Worm (Caenorhabditis elegans) whole organism, late embryonic: ENCODE results near the gene srxa-6.

Experiments
- C08G9.2 ChIP-seq: sonication (generic microtip); optimal IDR thresholded peaks from 2 replicates; lab custom pipeline; 2016; ENCODE audit warnings: mild to moderate bottlenecking, missing genetic modification characterization, moderate library complexity, missing compliant biosample characterization
- C38D4.7 ChIP-seq: fragments of 200-800 bp; sonication (Bioruptor generic); optimal IDR thresholded peaks from 2 replicates; lab custom pipeline; 2018; ENCODE audit warnings: mild to moderate bottlenecking, missing genetic modification characterization, moderate library complexity, missing compliant biosample characterization
- K02D7.2 ChIP-seq: sonication (generic microtip); optimal IDR thresholded peaks from 2 replicates; lab custom pipeline; 2017; ENCODE audit warnings: mild to moderate bottlenecking, missing genetic modification characterization, missing compliant biosample characterization
- K09A11.1 ChIP-seq: sonication (generic microtip); optimal IDR thresholded peaks from 2 replicates; lab custom pipeline; 2017; ENCODE audit warnings: antibody characterized with exemption, mild to moderate bottlenecking, missing genetic modification characterization, missing compliant biosample characterization; ENCODE audit not compliant: insufficient read depth
- T23F11.4 ChIP-seq: fragments of 200-800 bp; sonication (Bioruptor generic); optimal IDR thresholded peaks from 2 replicates; lab custom pipeline; 2018; ENCODE audit warnings: mild to moderate bottlenecking, missing genetic modification characterization, missing compliant biosample characterization
- Y22D7AL.16 ChIP-seq: sonication (generic microtip); optimal IDR thresholded peaks from 2 replicates; lab custom pipeline; 2016; ENCODE audit warnings: missing genetic modification characterization, missing compliant biosample characterization
- ahr-1 ChIP-seq: sonication (generic microtip); optimal IDR thresholded peaks from 2 replicates; lab custom pipeline; 2016; ENCODE audit warnings: missing genetic modification characterization, missing compliant biosample characterization
- ama-1 ChIP-seq: fragments of 150-350 bp; optimal IDR thresholded peaks from 2 replicates; lab custom pipeline; 2014
- ceh-14 ChIP-seq: sonication (generic microtip); optimal IDR thresholded peaks from 2 replicates; lab custom pipeline; 2016; ENCODE audit warnings: missing genotype, missing genetic modification characterization, missing compliant biosample characterization
- ceh-18 ChIP-seq: sonication (generic microtip); optimal IDR thresholded peaks from 2 replicates; lab custom pipeline; 2016; ENCODE audit warnings: missing genetic modification characterization, missing compliant biosample characterization
- ceh-19 ChIP-seq: fragments of 200-800 bp; sonication (Bioruptor generic); optimal IDR thresholded peaks from 2 replicates; lab custom pipeline; 2018; ENCODE audit warnings: mild to moderate bottlenecking, missing genetic modification characterization, missing compliant biosample characterization
- ceh-2 ChIP-seq: sonication (generic microtip); optimal IDR thresholded peaks from 2 replicates; lab custom pipeline; 2016; ENCODE audit warnings: missing genotype, missing genetic modification characterization, missing compliant biosample characterization
- ceh-30 ChIP-seq: fragments of 150-350 bp; optimal IDR thresholded peaks from 2 replicates; lab custom pipeline; 2014; ENCODE audit warnings: missing biosample characterization, missing genetic modification characterization
- ceh-31 ChIP-seq: sonication (generic microtip); optimal IDR thresholded peaks from 2 replicates; lab custom pipeline; 2016; ENCODE audit warnings: missing genetic modification characterization, missing compliant biosample characterization
- ceh-34 ChIP-seq: sonication (generic microtip); optimal IDR thresholded peaks from 2 replicates; lab custom pipeline; 2016; ENCODE audit warnings: mild to moderate bottlenecking, missing genetic modification characterization, missing compliant biosample characterization
- ceh-45 ChIP-seq: fragments of 200-800 bp; sonication (Bioruptor generic); IDR thresholded peaks from 2 replicates; pipeline ENCODE4 v1.3.6; 2022; ENCODE audit warnings: missing genetic modification reagents, missing genetic modification characterization, missing compliant biosample characterization
- ceh-48 ChIP-seq: sonication (generic microtip); optimal IDR thresholded peaks from 2 replicates; lab custom pipeline; 2016; ENCODE audit warnings: missing genetic modification characterization, inconsistent platforms, missing compliant biosample characterization
- ceh-6 ChIP-seq: fragments of 200-800 bp; sonication (Bioruptor generic); optimal IDR thresholded peaks from 2 replicates; lab custom pipeline; 2018; ENCODE audit warnings: mild to moderate bottlenecking, missing genetic modification characterization, missing compliant biosample characterization
- ceh-9 ChIP-seq: sonication (generic microtip); optimal IDR thresholded peaks from 2 replicates; lab custom pipeline; 2016; ENCODE audit warnings: mild to moderate bottlenecking, missing genetic modification characterization, inconsistent platforms, missing compliant biosample characterization
- che-1 ChIP-seq: sonication (generic microtip); optimal IDR thresholded peaks from 2 replicates; lab custom pipeline; 2016; ENCODE audit warnings: mild to moderate bottlenecking, missing genetic modification characterization, missing compliant biosample characterization
- dve-1 ChIP-seq: sonication (generic microtip); optimal IDR thresholded peaks from 2 replicates; lab custom pipeline; 2017; ENCODE audit warnings: antibody characterized with exemption, mild to moderate bottlenecking, missing genetic modification characterization, missing compliant biosample characterization
- elt-2 ChIP-seq: sonication (generic microtip); optimal IDR thresholded peaks from 2 replicates; lab custom pipeline; 2016; ENCODE audit warnings: missing genetic modification reagents, missing genetic modification characterization, missing compliant biosample characterization
- ets-4 ChIP-seq: sonication (generic microtip); optimal IDR thresholded peaks from 2 replicates; lab custom pipeline; 2016; ENCODE audit warnings: missing genetic modification characterization, missing compliant biosample characterization
- fax-1 ChIP-seq: sonication (generic microtip); optimal IDR thresholded peaks from 2 replicates; lab custom pipeline; 2016; ENCODE audit warnings: missing genotype, missing genetic modification characterization, missing compliant biosample characterization
- fkh-6 ChIP-seq: sonication (generic microtip); optimal IDR thresholded peaks from 2 replicates; lab custom pipeline; 2016; ENCODE audit warnings: missing genetic modification characterization, missing compliant biosample characterization
- gmeb-2 ChIP-seq: sonication (generic microtip); optimal IDR thresholded peaks from 2 replicates; lab custom pipeline; 2016; ENCODE audit warnings: missing genetic modification characterization, inconsistent platforms, missing compliant biosample characterization
- hlh-13 ChIP-seq: fragments of 200-800 bp; sonication (Bioruptor generic); optimal IDR thresholded peaks from 2 replicates; lab custom pipeline; 2018; ENCODE audit warnings: mild to moderate bottlenecking, missing genetic modification characterization, missing compliant biosample characterization
- hlh-15 ChIP-seq: sonication (generic microtip); optimal IDR thresholded peaks from 2 replicates; lab custom pipeline; 2016; ENCODE audit warnings: missing genetic modification characterization, missing compliant biosample characterization
- hlh-30 ChIP-seq: sonication (generic microtip); optimal IDR thresholded peaks from 2 replicates; lab custom pipeline; 2017; ENCODE audit warnings: antibody characterized with exemption, missing genetic modification characterization, missing compliant biosample characterization; ENCODE audit not compliant: insufficient read depth
- hlh-6 ChIP-seq: sonication (generic microtip); optimal IDR thresholded peaks from 2 replicates; lab custom pipeline; 2016; ENCODE audit warnings: missing genotype, missing genetic modification characterization, missing compliant biosample characterization
- hlh-8 ChIP-seq: sonication (generic microtip); optimal IDR thresholded peaks from 2 replicates; lab custom pipeline; 2016; ENCODE audit warnings: missing genotype, missing genetic modification characterization, missing compliant biosample characterization
- lim-6 ChIP-seq: sonication (generic microtip); optimal IDR thresholded peaks from 2 replicates; lab custom pipeline; 2016; ENCODE audit warnings: missing genetic modification characterization, missing compliant biosample characterization
- lin-11 ChIP-seq: fragments of 200-800 bp; sonication (Bioruptor generic); optimal IDR thresholded peaks from 2 replicates; lab custom pipeline; 2018; ENCODE audit warnings: mild to moderate bottlenecking, missing genetic modification characterization, missing compliant biosample characterization
- madf-2 ChIP-seq: sonication (generic microtip); optimal IDR thresholded peaks from 2 replicates; lab custom pipeline; 2017; ENCODE audit warnings: missing genetic modification characterization, missing compliant biosample characterization
- mec-3 ChIP-seq: sonication (generic microtip); optimal IDR thresholded peaks from 2 replicates; lab custom pipeline; 2016; ENCODE audit warnings: borderline replicate concordance, missing genetic modification characterization, missing compliant biosample characterization
- nfya-1 ChIP-seq: sonication (generic microtip); optimal IDR thresholded peaks from 2 replicates; lab custom pipeline; 2017; ENCODE audit warnings: missing genetic modification characterization, mild to moderate bottlenecking, missing compliant biosample characterization, antibody characterized with exemption, moderate library complexity
- nhr-11 ChIP-seq: fragments of 150-350 bp; optimal IDR thresholded peaks from 2 replicates; lab custom pipeline; 2014; ENCODE audit warnings: missing biosample characterization, missing genetic modification characterization
- nhr-232 ChIP-seq: sonication (generic microtip); optimal IDR thresholded peaks from 2 replicates; lab custom pipeline; 2016; ENCODE audit warnings: missing genetic modification characterization, missing compliant biosample characterization
- npax-4 ChIP-seq: sonication (generic microtip); optimal IDR thresholded peaks from 2 replicates; lab custom pipeline; 2016; ENCODE audit warnings: missing genetic modification characterization, missing compliant biosample characterization
- pag-3 ChIP-seq: sonication (generic microtip); optimal IDR thresholded peaks from 2 replicates; lab custom pipeline; 2016; ENCODE audit warnings: missing compliant biosample characterization, missing genetic modification characterization, borderline replicate concordance
- pat-9 ChIP-seq: fragments of 200-800 bp; sonication (Bioruptor generic); optimal IDR thresholded peaks from 2 replicates; lab custom pipeline; 2018; ENCODE audit warnings: mild to moderate bottlenecking, missing genetic modification characterization, moderate library complexity, missing compliant biosample characterization
- pax-1 ChIP-seq: fragments of 150-350 bp; optimal IDR thresholded peaks from 2 replicates; lab custom pipeline; 2014; ENCODE audit warnings: missing biosample characterization, missing genetic modification characterization
- pha-2 ChIP-seq: sonication (generic microtip); optimal IDR thresholded peaks from 2 replicates; lab custom pipeline; 2017; ENCODE audit warnings: mild to moderate bottlenecking, missing genetic modification characterization, missing compliant biosample characterization
- pha-4 ChIP-seq: fragments of 150-350 bp; optimal IDR thresholded peaks from 2 replicates; lab custom pipeline; 2018; ENCODE audit warnings: missing biosample characterization, missing genetic modification reagents, missing genetic modification characterization
- pqm-1 ChIP-seq: sonication (generic microtip); optimal IDR thresholded peaks from 2 replicates; lab custom pipeline; 2016; ENCODE audit warnings: missing genetic modification characterization, missing compliant biosample characterization
- pros-1 ChIP-seq: fragments of 150-350 bp; optimal IDR thresholded peaks from 2 replicates; lab custom pipeline; 2014; ENCODE audit warnings: missing biosample characterization, missing genetic modification reagents, missing genetic modification characterization
- ref-2 ChIP-seq: sonication (generic microtip); optimal IDR thresholded peaks from 2 replicates; lab custom pipeline; 2016; ENCODE audit warnings: missing genetic modification characterization, missing compliant biosample characterization
- sdc-2 ChIP-seq: sonication (generic microtip); optimal IDR thresholded peaks from 2 replicates; lab custom pipeline; 2016; ENCODE audit warnings: missing genotype, missing genetic modification characterization, missing compliant biosample characterization
- sox-4 ChIP-seq: sonication (generic microtip); optimal IDR thresholded peaks from 2 replicates; lab custom pipeline; 2017; ENCODE audit warnings: mild to moderate bottlenecking, missing genetic modification characterization, inconsistent platforms, missing compliant biosample characterization
- syd-9 ChIP-seq: sonication (generic microtip); optimal IDR thresholded peaks from 2 replicates; lab custom pipeline; 2016; ENCODE audit warnings: mild to moderate bottlenecking, missing genetic modification characterization, moderate library complexity, missing compliant biosample characterization
- tbx-2 ChIP-seq: sonication (generic microtip); optimal IDR thresholded peaks from 2 replicates; lab custom pipeline; 2016; ENCODE audit warnings: missing genetic modification characterization, missing compliant biosample characterization
- zip-5 ChIP-seq: sonication (generic microtip); optimal IDR thresholded peaks from 2 replicates; lab custom pipeline; 2016; ENCODE audit warnings: missing genetic modification characterization, missing compliant biosample characterization

Gene srxa-6

ce11 chrV:20692903-20693302, 41.9 kb upstream of the srxa-6 start:
- TF ChIP-seq ceh-6 (GFP tag; lab: Kevin White, UChicago) (no peak), pqm-1 (no peak), pha-4 (no peak), Y22D7AL.16 (no peak), ahr-1 (no peak), ceh-30 (tag; lab: Kevin White, UChicago) (no peak), pros-1 (no peak), fkh-6 (tag; lab: Kevin White, UChicago) (no peak), nhr-11 (tag; lab: Kevin White, UChicago) (no peak), pha-2 (tag; lab: Kevin White, UChicago) (no peak), nhr-232 (tag; lab: Kevin White, UChicago) (no peak), lim-6 (tag; lab: Kevin White, UChicago) (no peak), nfya-1 (no peak), hlh-15 (tag; lab: Kevin White, UChicago) (no peak), ama-1 (no peak)

- TF ChIP-seq ceh-31 (peak; percentile 15), pha-2 (tag; lab: Kevin White, UChicago) (peak; percentile 87), zip-5 (tag; lab: Kevin White, UChicago) (peak; percentile 3), fkh-6 (tag; lab: Kevin White, UChicago) (peak; percentile 5), ceh-2 (peak; percentile 18), ceh-30 (tag; lab: Kevin White, UChicago) (no peak), ceh-14 (no peak), ceh-18 (tag; lab: Kevin White, UChicago) (peak; percentile 13), T23F11.4 (GFP tag; lab: Kevin White, UChicago) (no peak), ceh-45 (GFP tag; lab: Robert Waterston, UW) (0 out of 2 replicates have a peak, but pooled peaks have one; percentile 46), elt-2 (tag; lab: Kevin White, UChicago) (peak; percentile 65), C38D4.7 (peak; percentile 58), K02D7.2 (tag; lab: Kevin White, UChicago) (peak; percentile 7), madf-2 (tag; lab: Kevin White, UChicago) (peak; percentile 29), pax-1 (tag; lab: Kevin White, UChicago) (no peak), sox-4 (peak; percentile 38), pat-9 (tag; lab: Kevin White, UChicago) (peak; percentile 52), mec-3 (peak; percentile 39), lim-6 (tag; lab: Kevin White, UChicago) (no peak), ceh-48 (peak; percentile 15), ets-4 (tag; lab: Kevin White, UChicago) (no peak), lin-11 (peak; percentile 50), hlh-8 (tag; lab: Kevin White, UChicago) (no peak), hlh-13 (GFP tag; lab: Kevin White, UChicago) (no peak), K09A11.1 (tag; lab: Kevin White, UChicago) (peak; percentile 3), ceh-9 (tag; lab: Kevin White, UChicago) (no peak), hlh-6 (tag; lab: Kevin White, UChicago) (peak; percentile 62), ref-2 (peak; percentile 42), gmeb-2 (peak; percentile 57), che-1 (tag; lab: Kevin White, UChicago) (peak; percentile 65), syd-9 (peak; percentile 23), hlh-30 (tag; lab: Kevin White, UChicago) (no peak), ceh-34 (tag; lab: Kevin White, UChicago) (peak; percentile 14), C08G9.2 (tag; lab: Kevin White, UChicago) (peak; percentile 28), fax-1 (tag; lab: Kevin White, UChicago) (peak; percentile 37), sdc-2 (peak; percentile 42), pag-3 (tag; lab: Kevin White, UChicago) (no peak), dve-1 (tag; lab: Kevin White, UChicago) (peak; percentile 29), tbx-2 (tag; lab: Kevin White, UChicago) (peak; percentile 45), nhr-232 (tag; lab: Kevin White, UChicago) (peak; percentile 28), ceh-19 (GFP tag; lab: Kevin White, UChicago) (peak; percentile 59), ceh-6 (GFP tag; lab: Kevin White, UChicago) (peak; percentile 64), npax-4 (tag; lab: Kevin White, UChicago) (peak; percentile 9)
- TF ChIP-seq, all 69 proteins: peak for 32
Observed at ce11 chrV:20693968-20694367, 40.8 kb upstream of the srxa-6 start.
